Fruit fly (Drosophila melanogaster) whole organism, wandering third instar larva: ENCODE results near the gene CG10470.

Source experiments
- CG32264 ChIP-seq: fragments of 200-800 bp; sonication (Bioruptor generic); optimal IDR thresholded peaks from 2 replicates; lab custom pipeline; 2016; ENCODE audit warnings: missing biosample characterization, missing genetic modification characterization
- br ChIP-seq: fragments of 200-800 bp; sonication (Bioruptor generic); optimal IDR thresholded peaks from 2 replicates; lab custom pipeline; 2016; ENCODE audit warnings: missing biosample characterization, missing genetic modification characterization
- dl ChIP-seq, 2 experiments: fragments of 175-275, 200-275 bp in 1 of 2; fragments of 200-275 bp in 1 of 2; sonication (Bioruptor generic); optimal IDR thresholded peaks; lab custom pipeline; 2018; ENCODE audit warnings: mild to moderate bottlenecking in 2 of 2, missing biosample characterization in 2 of 2, missing genetic modification characterization in 2 of 2, moderate library complexity in 2 of 2; ENCODE audit not compliant: partially characterized antibody in 2 of 2, insufficient read depth in 1 of 2

- TF ChIP-seq dl (GFP tag; optimal IDR thresholded peaks at IDR 0.05; lab: Kevin White, UChicago; ENCODE audit: insufficient read depth in 1 of 2, partially characterized antibody in 2 of 2) (no peak), br (GFP tag; lab: Kevin White, UChicago) (no peak), CG32264 (GFP tag; lab: Kevin White, UChicago) (no peak)
These were observed 5.1 kb downstream of the CG10470 start, which contains the start of gene CG10492 for dm6 chr2L:19053860-19054515.
